Worm (Caenorhabditis elegans) whole organism, L2 larva: ENCODE measurements around the gene ule-4.

Experiments used
- aly-2 ChIP-seq: fragments of 150-350 bp; optimal IDR thresholded peaks from 2 replicates; lab custom pipeline; 2014; ENCODE audit warnings: missing biosample characterization, missing genetic modification characterization
- egl-27 ChIP-seq: sonication (generic microtip); optimal IDR thresholded peaks from 3 replicates; lab custom pipeline; 2017; ENCODE audit warnings: missing biosample characterization, missing genetic modification reagents, missing genetic modification characterization
- lin-13 ChIP-seq: fragments of 150-350 bp; optimal IDR thresholded peaks from 2 replicates; lab custom pipeline; 2014; ENCODE audit warnings: missing biosample characterization, missing genetic modification reagents, missing genetic modification characterization
- nhr-25 ChIP-seq: fragments of 150-350 bp; sonication (generic microtip); optimal IDR thresholded peaks from 3 replicates; lab custom pipeline; 2014; ENCODE audit warnings: missing biosample characterization, missing genetic modification characterization
- unc-39 ChIP-seq: fragments of 150-350 bp; optimal IDR thresholded peaks from 2 replicates; lab custom pipeline; 2014; ENCODE audit warnings: missing biosample characterization, missing genetic modification characterization
- zag-1 ChIP-seq: fragments of 150-350 bp; optimal IDR thresholded peaks from 2 replicates; lab custom pipeline; 2014; ENCODE audit warnings: missing biosample characterization, missing genetic modification characterization
- ztf-11 ChIP-seq: sonication (generic microtip); optimal IDR thresholded peaks from 2 replicates; lab custom pipeline; 2017; ENCODE audit warnings: missing biosample characterization, missing genetic modification characterization

DNA sequence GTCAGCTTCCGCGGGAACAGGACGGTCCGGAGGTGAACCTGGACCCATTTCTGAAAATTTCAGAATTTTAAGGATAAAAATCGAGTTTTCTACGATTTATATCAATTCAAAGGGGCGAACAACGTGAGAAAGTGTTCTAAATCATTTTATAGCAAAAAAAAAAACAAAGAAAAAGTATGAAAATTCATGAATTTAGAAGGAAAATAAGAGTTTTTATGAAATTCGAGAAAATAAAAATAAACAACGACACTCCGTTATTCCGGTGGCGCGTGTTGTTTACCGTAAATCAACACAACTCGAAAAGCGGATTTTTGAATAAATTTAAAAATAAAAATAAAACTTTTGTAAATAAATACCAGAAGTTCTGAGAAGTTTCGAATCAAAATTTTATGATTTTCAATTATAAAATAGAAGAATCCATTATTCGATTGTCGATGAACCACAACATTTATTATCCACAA lies 39.5 kb upstream of the ule-4 start, which contains the start of gene nyn-1:
- no peak for TF ChIP-seq aly-2 (tag; lab: Kevin White, UChicago)
- TF ChIP-seq egl-27 (tag; lab: Kevin White, UChicago): no peak
- TF ChIP-seq ztf-11 (tag; lab: Kevin White, UChicago): no peak
- TF ChIP-seq zag-1 (tag; lab: Kevin White, UChicago): no peak
- no peak for TF ChIP-seq lin-13 (GFP tag; lab: Kevin White, UChicago)
- no peak for TF ChIP-seq unc-39 (tag; lab: Kevin White, UChicago)
- no peak for TF ChIP-seq nhr-25
